Worm (Caenorhabditis elegans) whole organism, mixed stage, embryonic: ENCODE results near the gene srlf-11.

Experiments
- ces-1 ChIP-seq: fragments of 150-350 bp; optimal IDR thresholded peaks from 2 replicates; lab custom pipeline; 2014; ENCODE audit warnings: missing biosample characterization, missing genetic modification reagents, missing genetic modification characterization
- lin-13 ChIP-seq: fragments of 150-350 bp; optimal IDR thresholded peaks from 2 replicates; lab custom pipeline; 2014; ENCODE audit warnings: missing biosample characterization, missing genetic modification characterization
- lin-32 ChIP-seq: fragments of 200-800 bp; sonication (Bioruptor generic); optimal IDR thresholded peaks from 2 replicates; lab custom pipeline; 2018; ENCODE audit warnings: mild to moderate bottlenecking, missing genetic modification characterization, missing compliant biosample characterization
- nhr-237 ChIP-seq: fragments of 150-350 bp; optimal IDR thresholded peaks from 2 replicates; lab custom pipeline; 2014; ENCODE audit warnings: missing biosample characterization, missing genetic modification characterization
- nhr-76 ChIP-seq: sonication (generic microtip); optimal IDR thresholded peaks from 2 replicates; lab custom pipeline; 2017; ENCODE audit warnings: missing biosample characterization, missing genetic modification characterization
- pha-4 ChIP-seq: fragments of 150-350 bp; optimal IDR thresholded peaks from 2 replicates; lab custom pipeline; 2018; ENCODE audit warnings: missing biosample characterization, missing genetic modification reagents, missing genetic modification characterization
- unc-39 ChIP-seq: fragments of 150-350 bp; optimal IDR thresholded peaks from 2 replicates; lab custom pipeline; 2014; ENCODE audit warnings: missing biosample characterization, missing genetic modification characterization

DNA sequence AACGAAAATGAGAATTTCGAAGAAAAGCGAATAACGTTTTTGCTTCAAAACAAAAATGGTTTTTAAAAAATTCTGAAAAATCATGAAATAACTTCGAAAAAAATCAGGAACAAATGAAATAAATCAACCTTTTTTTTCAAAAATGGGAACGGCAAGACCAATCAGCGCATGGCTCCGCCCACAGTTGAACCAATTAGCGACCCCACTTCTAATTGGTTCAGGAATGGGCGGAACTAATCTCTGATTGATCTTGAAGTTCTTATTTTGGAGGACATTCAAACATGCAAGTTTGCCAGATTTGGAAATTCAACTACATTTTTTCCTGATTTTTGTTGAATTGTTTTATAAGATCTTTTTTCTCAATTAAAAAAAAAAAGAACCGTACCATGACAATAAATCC lies 29.9 kb downstream of the srlf-11 start:
- TF ChIP-seq lin-13 (tag; lab: Kevin White, UChicago) (no peak), ces-1 (no peak), nhr-76 (tag; lab: Kevin White, UChicago) (no peak), nhr-237 (tag; lab: Kevin White, UChicago) (no peak), pha-4 (tag; lab: Kevin White, UChicago) (no peak), unc-39 (no peak), lin-32 (GFP tag; lab: Kevin White, UChicago) (no peak)
